Fruit fly (Drosophila melanogaster): ENCODE measurements around the gene CG13314.

The CG13314 gene

DNA sequence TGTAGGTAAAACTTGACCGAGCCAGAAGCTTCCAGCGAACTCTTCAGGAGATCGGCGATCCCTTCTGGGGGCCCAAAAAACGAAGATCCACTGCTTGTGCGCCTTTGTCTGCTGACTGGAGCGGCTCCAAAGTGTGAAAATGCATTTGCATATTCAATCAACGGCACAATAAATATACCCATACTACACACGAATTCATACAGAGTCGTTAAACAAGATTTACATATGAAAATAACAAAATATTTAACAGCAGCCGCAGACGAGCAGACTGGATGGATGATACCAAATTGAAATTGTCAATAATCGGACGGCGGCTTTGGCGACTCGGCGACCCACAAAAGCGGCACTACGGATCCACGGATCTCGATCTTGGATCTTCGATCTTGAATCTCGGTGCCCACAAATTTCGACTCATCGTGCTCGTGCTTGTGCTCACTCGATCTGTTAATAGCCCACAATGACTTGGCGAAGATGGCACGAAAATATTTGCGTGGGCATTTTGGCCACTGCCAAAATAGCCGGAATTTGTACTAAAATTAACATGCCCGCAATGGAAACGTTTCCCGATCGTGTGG is 45.6 kb downstream of the CG13314 start:
- TF ChIP-seq CG17801 (GFP tag; optimal IDR thresholded peaks at IDR 0.05; ENCODE audit: partially characterized antibody), result no peak

DNA sequence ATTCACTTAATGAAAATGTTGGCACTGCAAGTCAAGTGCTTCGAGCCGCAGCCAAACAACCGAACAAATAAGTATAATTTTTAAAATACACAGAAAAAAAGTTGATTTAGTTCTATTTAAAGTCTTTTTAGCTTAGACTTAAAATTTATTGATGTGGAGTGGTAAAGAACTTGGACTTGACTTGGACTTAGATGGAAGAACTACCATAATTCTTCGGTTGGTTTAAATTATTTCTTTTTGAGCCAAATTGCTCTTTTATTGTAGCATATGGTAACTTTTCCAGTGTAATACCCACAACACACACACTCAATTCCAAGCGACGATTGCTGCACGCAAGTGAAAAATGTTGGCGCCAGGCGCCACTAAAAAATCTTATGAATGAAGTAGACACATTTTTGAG is 46.5 kb downstream of the CG13314 start:
- TF ChIP-seq CG17801 (GFP tag; optimal IDR thresholded peaks at IDR 0.05; ENCODE audit: partially characterized antibody), result no peak

DNA sequence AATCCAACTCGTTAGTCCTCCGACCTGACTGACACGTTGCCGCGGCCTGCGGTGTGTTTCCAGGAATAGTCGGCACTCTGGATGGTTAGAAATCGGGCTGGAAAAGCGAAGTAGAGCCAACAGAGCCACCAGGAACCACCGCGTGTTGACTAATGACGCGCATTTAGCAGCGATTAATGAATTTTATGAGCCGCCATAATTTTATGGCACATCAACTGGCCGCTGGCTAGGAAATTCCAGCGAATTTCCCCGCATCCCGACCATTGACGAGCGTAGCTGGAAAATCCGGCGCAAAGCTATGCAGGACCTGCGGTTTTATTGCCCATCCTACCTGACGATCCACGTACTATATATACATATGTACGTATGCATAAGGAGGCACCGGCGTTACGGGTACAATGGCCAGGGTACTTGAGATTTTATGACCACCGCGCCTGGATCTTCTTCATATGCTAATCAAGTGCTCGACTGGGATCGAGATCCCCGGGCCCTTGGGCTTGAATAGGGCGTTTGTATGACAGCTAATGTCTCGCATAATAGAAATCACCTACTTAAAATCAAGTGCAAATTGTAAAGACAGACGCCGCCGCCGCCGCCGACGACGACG is 47.7 kb downstream of the CG13314 start:
- TF ChIP-seq CG17801 (GFP tag; optimal IDR thresholded peaks at IDR 0.05; ENCODE audit: partially characterized antibody), result no peak
